Worm (Caenorhabditis elegans) whole organism, L4 larva: ENCODE data around the gene F13A2.2.
"Not testable (repeated sequence)": the region's sequence is repeated elsewhere in the genome, so short reads cannot be mapped to it uniquely, and the experiment has no call there.

ENCODE experiments used
- ama-1 ChIP-seq: fragments of 150-350 bp; optimal IDR thresholded peaks from 2 replicates; lab custom pipeline; 2014; ENCODE audit warnings: inconsistent platforms, mixed read lengths
- ceh-32 ChIP-seq: sonication (generic microtip); optimal IDR thresholded peaks from 2 replicates; lab custom pipeline; 2016; ENCODE audit warnings: mild to moderate bottlenecking, missing genetic modification characterization, missing compliant biosample characterization; ENCODE audit not compliant: poor library complexity
- daf-8 ChIP-seq: fragments of 200-800 bp; sonication (Bioruptor generic); IDR thresholded peaks from 2 replicates; pipeline ENCODE4 v1.3.6; 2022; ENCODE audit warnings: missing genetic modification characterization, missing compliant biosample characterization
- fkh-10 ChIP-seq: fragments of 150-350 bp; optimal IDR thresholded peaks from 2 replicates; lab custom pipeline; 2014; ENCODE audit warnings: missing biosample characterization, missing genetic modification reagents, missing genetic modification characterization
- lin-13 ChIP-seq: fragments of 150-350 bp; optimal IDR thresholded peaks from 2 replicates; lab custom pipeline; 2014; ENCODE audit warnings: missing biosample characterization, missing genetic modification reagents, missing genetic modification characterization
- mdl-1 ChIP-seq, 2 experiments: fragments of 150-350 bp in 1 of 2; sonication (generic microtip) in 1 of 2; optimal IDR thresholded peaks; 2 replicates each; lab custom pipeline; 2014 to 2017; ENCODE audit warnings: missing biosample characterization in 2 of 2, missing genetic modification characterization in 2 of 2
- nhr-237 ChIP-seq: sonication (generic microtip); optimal IDR thresholded peaks from 2 replicates; lab custom pipeline; 2017; ENCODE audit warnings: missing biosample characterization, missing genetic modification characterization
- nhr-77 ChIP-seq: fragments of 150-350 bp; optimal IDR thresholded peaks from 2 replicates; lab custom pipeline; 2014; ENCODE audit warnings: missing biosample characterization, missing genetic modification characterization
- snpc-1.2 ChIP-seq: fragments of 200-800 bp; sonication (Bioruptor generic); IDR thresholded peaks from 2 replicates; pipeline ENCODE4 v1.3.6; 2022; ENCODE audit warnings: missing genetic modification reagents, missing genetic modification characterization, missing compliant biosample characterization
- snpc-4 ChIP-seq: fragments of 150-350 bp; optimal IDR thresholded peaks from 2 replicates; lab custom pipeline; 2014; ENCODE audit warnings: missing biosample characterization, missing genetic modification characterization
- unc-130 ChIP-seq: sonication (generic microtip); optimal IDR thresholded peaks from 2 replicates; lab custom pipeline; 2016; ENCODE audit warnings: missing genetic modification reagents, missing genetic modification characterization, missing compliant biosample characterization
- unc-62 ChIP-seq, 3 experiments: fragments of 150-350 bp in 1 of 3; sonication (generic microtip); optimal IDR thresholded peaks in 2 of 3; peaks in 1 of 3; 1 replicate in 1 of 3; 2 replicates in 2 of 3; lab custom pipeline; 2014 to 2017; ENCODE audit warnings: missing biosample characterization in 3 of 3, missing genetic modification characterization in 3 of 3, missing genetic modification reagents in 3 of 3, missing genotype in 1 of 3
- zag-1 ChIP-seq: fragments of 150-350 bp; optimal IDR thresholded peaks from 2 replicates; lab custom pipeline; 2014; ENCODE audit warnings: missing biosample characterization, missing genetic modification characterization
- zip-2 ChIP-seq: fragments of 150-350 bp; optimal IDR thresholded peaks from 2 replicates; lab custom pipeline; 2014; ENCODE audit warnings: missing biosample characterization, missing genetic modification characterization

DNA sequence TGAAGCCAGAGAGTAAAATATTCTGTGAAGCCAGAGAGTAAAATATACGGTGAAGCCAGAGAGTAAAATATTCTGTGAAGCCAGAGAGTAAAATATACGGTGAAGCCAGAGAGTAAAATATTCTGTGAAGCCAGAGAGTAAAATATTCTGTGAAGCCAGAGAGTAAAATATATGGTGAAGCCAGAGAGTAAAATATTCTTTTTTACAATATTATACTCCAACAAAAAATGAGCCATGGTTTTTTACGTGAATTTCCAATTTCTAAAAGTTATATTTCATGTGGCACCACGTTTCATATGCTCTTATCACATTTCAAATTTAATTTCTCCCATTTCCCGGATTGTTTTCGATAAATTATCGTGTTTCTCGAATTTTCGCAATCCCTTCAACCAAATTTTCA, 47.9 kb downstream of the F13A2.2 start, which contains the start of gene irld-1:
- TF ChIP-seq snpc-4 (tag; lab: Kevin White, UChicago); ceh-32 (tag; lab: Kevin White, UChicago); lin-13 (GFP tag; lab: Kevin White, UChicago); unc-130 (GFP tag; lab: Kevin White, UChicago); zag-1 (tag; lab: Kevin White, UChicago); nhr-77 (tag; lab: Kevin White, UChicago); ama-1; snpc-1.2 (GFP tag; lab: Robert Waterston, UW); fkh-10 (GFP tag; lab: Kevin White, UChicago); unc-62 (GFP tag; optimal IDR thresholded peaks at IDR 0.05 in 1 of 2; lab: Kevin White, UChicago); unc-62 (tag; optimal IDR thresholded peaks at IDR 0.05; lab: Kevin White, UChicago); zip-2; daf-8; mdl-1 (tag; optimal IDR thresholded peaks at IDR 0.05; lab: Kevin White, UChicago); nhr-237 (tag; lab: Kevin White, UChicago): not testable (repeated sequence)
